Worm (Caenorhabditis elegans): ENCODE data around the gene pola-1.

pola-1 gene

ce11 chrIII:11197327-11197726 lies 55.1 kb downstream of the pola-1 start:
- TF ChIP-seq nhr-28 (tag; optimal IDR thresholded peaks at IDR 0.05) (peak; percentile 48), daf-8 (GFP tag; IDR thresholded peaks at IDR 0.05) (no peak), dmd-6 (GFP tag; IDR thresholded peaks at IDR 0.05) (peak; percentile 65), mdl-1 (tag; optimal IDR thresholded peaks at IDR 0.05) (peak in 1 of 2 experiments; percentile 44), aly-2 (tag; optimal IDR thresholded peaks at IDR 0.05) (no peak), F49E8.2 (tag; optimal IDR thresholded peaks at IDR 0.05; ENCODE audit: borderline replicate concordance) (no peak), mes-2 (tag; optimal IDR thresholded peaks at IDR 0.05; ENCODE audit: poor library complexity, severe bottlenecking) (peak; percentile 9), php-3 (GFP tag; IDR thresholded peaks at IDR 0.05) (peak; percentile 54; the same call in 1 of the 2 replicates), hlh-30 (tag; optimal IDR thresholded peaks at IDR 0.05; ENCODE audit: insufficient read depth) (peak; percentile 35), hlh-11 (tag; optimal IDR thresholded peaks at IDR 0.05) (peak; percentile 84), dmd-8 (GFP tag; IDR thresholded peaks at IDR 0.05) (no peak), egl-27 (tag; optimal IDR thresholded peaks at IDR 0.05) (no peak), mxl-3 (GFP tag; optimal IDR thresholded peaks at IDR 0.05) (peak; percentile 53), hmg-1.1 (GFP tag; IDR thresholded peaks at IDR 0.05) (peak; percentile 26; the same call in 1 of the 2 replicates), dve-1 (tag; optimal IDR thresholded peaks at IDR 0.05; ENCODE audit: insufficient read depth) (peak; percentile 53), nhr-10 (tag; optimal IDR thresholded peaks at IDR 0.05) (no peak), unc-62 (GFP tag; optimal IDR thresholded peaks at IDR 0.05 in 1 of 2) (no peak), unc-62 (tag; optimal IDR thresholded peaks at IDR 0.05) (no peak), duxl-1 (tag; optimal IDR thresholded peaks at IDR 0.05; ENCODE audit: poor library complexity) (no peak), T26A8.4 (GFP tag; IDR thresholded peaks at IDR 0.05) (0 out of 2 replicates have a peak, but pooled peaks have one; percentile 49), pqm-1 (tag; optimal IDR thresholded peaks at IDR 0.05) (peak; percentile 87), lin-1 (GFP tag; IDR thresholded peaks at IDR 0.05) (peak; percentile 51; the same call in 1 of the 2 replicates), daf-16 (GFP tag; optimal IDR thresholded peaks at IDR 0.05) (no peak), daf-16 (tag; optimal IDR thresholded peaks at IDR 0.05) (peak; percentile 86), aha-1 (tag) (peak; percentile 71), tra-1 (GFP tag; IDR thresholded peaks at IDR 0.05) (peak; percentile 69), ZK546.5 (tag; optimal IDR thresholded peaks at IDR 0.05) (no peak), ama-1 (optimal IDR thresholded peaks at IDR 0.05) (no peak), vab-7 (GFP tag; IDR thresholded peaks at IDR 0.05) (0 out of 2 replicates have a peak, but pooled peaks have one; percentile 13)

ce11 chrIII:11200879-11201518 lies 58.8 kb downstream of the pola-1 start:
- TF ChIP-seq hmg-1.1 (GFP tag; IDR thresholded peaks at IDR 0.05) (0 out of 2 replicates have a peak, but pooled peaks have one; percentile 31), F37D6.2 (tag; optimal IDR thresholded peaks at IDR 0.05) (no peak), mdl-1 (tag; optimal IDR thresholded peaks at IDR 0.05) (peak in 1 of 2 experiments; percentile 43), mep-1 (tag; optimal IDR thresholded peaks at IDR 0.05) (peak; percentile 34), unc-62 (GFP tag; optimal IDR thresholded peaks at IDR 0.05 in 1 of 2) (peak in 1 of 2 experiments; percentile 95), unc-62 (tag; optimal IDR thresholded peaks at IDR 0.05) (no peak), lin-13 (GFP tag; optimal IDR thresholded peaks at IDR 0.05) (no peak), saeg-2 (GFP tag; IDR thresholded peaks at IDR 0.05) (no peak), lsy-2 (tag; optimal IDR thresholded peaks at IDR 0.05) (peak in 1 of 2 experiments; percentile 40)

- TF ChIP-seq lin-15B (tag; optimal IDR thresholded peaks at IDR 0.05) (no peak), Y48G9A.11 (GFP tag; IDR thresholded peaks at IDR 0.05) (no peak), aha-1 (tag) (peak; percentile 97), F49E8.2 (tag; optimal IDR thresholded peaks at IDR 0.05; ENCODE audit: borderline replicate concordance) (no peak), nhr-237 (tag; optimal IDR thresholded peaks at IDR 0.05) (no peak), saeg-2 (GFP tag; IDR thresholded peaks at IDR 0.05) (no peak), madf-9 (GFP tag; conservative IDR thresholded peaks at IDR 0.05) (no peak), lin-39 (tag; optimal IDR thresholded peaks at IDR 0.05) (no peak), mxl-2 (GFP tag; conservative IDR thresholded peaks at IDR 0.05) (no peak), daf-19 (GFP tag; conservative IDR thresholded peaks at IDR 0.05) (no peak), attf-4 (tag; optimal IDR thresholded peaks at IDR 0.05) (no peak), snpc-4 (tag; optimal IDR thresholded peaks at IDR 0.05) (no peak), lin-29 (GFP tag; IDR thresholded peaks at IDR 0.05) (no peak), ZK337.2 (GFP tag; IDR thresholded peaks at IDR 0.05) (no peak), zfp-2 (tag; optimal IDR thresholded peaks at IDR 0.05) (no peak), unc-62 (GFP tag; optimal IDR thresholded peaks at IDR 0.05 in 1 of 2) (peak in 1 of 2 experiments; percentile 99), unc-62 (tag; optimal IDR thresholded peaks at IDR 0.05) (no peak), ztf-11 (tag; optimal IDR thresholded peaks at IDR 0.05) (no peak), nhr-102 (tag; optimal IDR thresholded peaks at IDR 0.05) (no peak)
These were observed 60.7 kb downstream of the pola-1 start for ce11 chrIII:11202992-11203391.

All from whole organism, L4 larva.